Worm (Caenorhabditis elegans): ENCODE data around the gene K08D8.5.

DNA sequence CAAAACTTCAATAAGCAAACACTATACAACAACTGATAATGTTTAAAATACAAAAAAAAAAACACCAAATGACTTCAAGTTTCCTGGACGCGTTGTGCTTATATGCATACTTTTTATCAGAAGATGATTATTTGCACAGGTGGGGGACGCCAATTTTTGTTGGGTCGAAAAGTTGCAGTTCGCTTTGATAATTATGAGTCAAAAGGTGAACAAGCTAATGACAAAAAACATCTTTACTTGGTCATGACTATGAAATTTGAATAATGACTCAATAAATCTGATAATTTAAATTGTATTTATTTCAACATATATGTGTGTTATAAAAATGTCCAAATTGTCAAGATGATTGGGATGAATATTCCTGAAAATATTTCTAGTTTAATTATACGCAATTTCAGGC is 28.7 kb downstream of the K08D8.5 start, which contains the start of gene ZK896.4:
- TF ChIP-seq dve-1 (tag; optimal IDR thresholded peaks at IDR 0.05) (no peak), hlh-30 (tag; optimal IDR thresholded peaks at IDR 0.05; ENCODE audit: insufficient read depth) (no peak), sox-4 (tag; optimal IDR thresholded peaks at IDR 0.05) (no peak), F13H6.1 (tag; optimal IDR thresholded peaks at IDR 0.05) (no peak)

All from whole organism, late embryonic.